Worm (Caenorhabditis elegans): ENCODE results near the gene K01A2.4.

Gene K01A2.4

ce11 chrII:307154-307553 lies at the start of gene K01A2.4:
Gene K01A2.4 (plus strand): TSS chrII:307454.
- TF ChIP-seq nhr-23 (tag; optimal IDR thresholded peaks at IDR 0.05) = no peak
- no peak for TF ChIP-seq nhr-12 (tag; optimal IDR thresholded peaks at IDR 0.05)
- no peak for TF ChIP-seq fkh-10 (GFP tag; optimal IDR thresholded peaks at IDR 0.05)
- TF ChIP-seq tbx-2 (tag; optimal IDR thresholded peaks at IDR 0.05) = no peak
- TF ChIP-seq ceh-16 (tag; optimal IDR thresholded peaks at IDR 0.05) = no peak
- no peak for TF ChIP-seq hmg-11 (tag; optimal IDR thresholded peaks at IDR 0.05)
- TF ChIP-seq ztf-4 (tag; optimal IDR thresholded peaks at IDR 0.05) = no peak
- no peak for TF ChIP-seq fkh-2 (tag; optimal IDR thresholded peaks at IDR 0.05)
- no peak for TF ChIP-seq pha-4 (tag; optimal IDR thresholded peaks at IDR 0.05)
- no peak for TF ChIP-seq egl-5 (tag; optimal IDR thresholded peaks at IDR 0.05)
- no peak for TF ChIP-seq nfya-1 (tag; optimal IDR thresholded peaks at IDR 0.05; ENCODE audit: insufficient read depth)
- TF ChIP-seq unc-39 (tag; optimal IDR thresholded peaks at IDR 0.05) = no peak
- no peak for TF ChIP-seq ztf-11 (tag; optimal IDR thresholded peaks at IDR 0.05)
- no peak for TF ChIP-seq daf-12 (tag; optimal IDR thresholded peaks at IDR 0.05)
- TF ChIP-seq elt-3 (tag; optimal IDR thresholded peaks at IDR 0.05) = no peak
- no peak for TF ChIP-seq lsy-12 (tag; optimal IDR thresholded peaks at IDR 0.05)
- no peak for TF ChIP-seq fos-1 (tag; optimal IDR thresholded peaks at IDR 0.05)
- TF ChIP-seq elt-2 (tag; optimal IDR thresholded peaks at IDR 0.05) = no peak

ce11 chrII:257519-257918 lies 49.7 kb upstream of the K01A2.4 start, which contains the start of gene cat-2:
Gene cat-2 (plus strand): TSS chrII:257819.
- TF ChIP-seq lin-39 (tag; optimal IDR thresholded peaks at IDR 0.05) (peak; percentile 29), ceh-16 (tag; optimal IDR thresholded peaks at IDR 0.05) (no peak)

- no peak for TF ChIP-seq lsy-12 (tag; optimal IDR thresholded peaks at IDR 0.05)
- TF ChIP-seq R02D3.7 (tag; optimal IDR thresholded peaks at IDR 0.05) = no peak
- no peak for TF ChIP-seq nhr-25 (tag; optimal IDR thresholded peaks at IDR 0.05)
- TF ChIP-seq snpc-4 (tag; optimal IDR thresholded peaks at IDR 0.05) = no peak
- no peak for TF ChIP-seq elt-2 (tag; optimal IDR thresholded peaks at IDR 0.05)
- TF ChIP-seq mml-1 (tag; optimal IDR thresholded peaks at IDR 0.05) = no peak
- no peak for TF ChIP-seq skn-1 (tag; optimal IDR thresholded peaks at IDR 0.05)
- TF ChIP-seq fos-1 (tag; optimal IDR thresholded peaks at IDR 0.05) = no peak
- TF ChIP-seq tbx-2 (tag; optimal IDR thresholded peaks at IDR 0.05) = no peak
- TF ChIP-seq nhr-237 (tag; optimal IDR thresholded peaks at IDR 0.05) = no peak
- TF ChIP-seq ZK546.5 (tag; optimal IDR thresholded peaks at IDR 0.05) = no peak
- no peak for TF ChIP-seq nhr-67 (tag; optimal IDR thresholded peaks at IDR 0.05)
- no peak for TF ChIP-seq egl-27 (tag; optimal IDR thresholded peaks at IDR 0.05)
- TF ChIP-seq fkh-2 (tag; optimal IDR thresholded peaks at IDR 0.05) = no peak
- TF ChIP-seq elt-1 (tag; optimal IDR thresholded peaks at IDR 0.05) = no peak
These were observed 43.7 kb upstream of the K01A2.4 start, which contains the start of gene scc-2 for ce11 chrII:263563-263962. Gene scc-2 (minus strand): TSS chrII:263663.

- TF ChIP-seq nfya-1 (tag; optimal IDR thresholded peaks at IDR 0.05; ENCODE audit: insufficient read depth) = no peak
- TF ChIP-seq sea-2 (GFP tag; optimal IDR thresholded peaks at IDR 0.05) = no peak
- TF ChIP-seq fkh-10 (GFP tag; optimal IDR thresholded peaks at IDR 0.05) = no peak
- no peak for TF ChIP-seq elt-1 (tag; optimal IDR thresholded peaks at IDR 0.05)
- TF ChIP-seq snpc-4 (tag; optimal IDR thresholded peaks at IDR 0.05) = no peak
- no peak for TF ChIP-seq R02D3.7 (tag; optimal IDR thresholded peaks at IDR 0.05)
- TF ChIP-seq nhr-43 (tag; optimal IDR thresholded peaks at IDR 0.05; ENCODE audit: poor library complexity, severe bottlenecking) = no peak
- no peak for TF ChIP-seq lin-15B (tag; optimal IDR thresholded peaks at IDR 0.05)
- no peak for TF ChIP-seq pha-4 (tag; optimal IDR thresholded peaks at IDR 0.05)
- TF ChIP-seq ceh-82 (tag; optimal IDR thresholded peaks at IDR 0.05) = no peak
- TF ChIP-seq elt-2 (tag; optimal IDR thresholded peaks at IDR 0.05) = no peak
- TF ChIP-seq daf-12 (tag; optimal IDR thresholded peaks at IDR 0.05) = no peak
- TF ChIP-seq tbx-2 (tag; optimal IDR thresholded peaks at IDR 0.05) = no peak
- TF ChIP-seq ZK546.5 (tag; optimal IDR thresholded peaks at IDR 0.05) = no peak
- TF ChIP-seq ceh-16 (tag; optimal IDR thresholded peaks at IDR 0.05) = no peak
- no peak for TF ChIP-seq egl-5 (tag; optimal IDR thresholded peaks at IDR 0.05)
- no peak for TF ChIP-seq ama-1 (optimal IDR thresholded peaks at IDR 0.05)
- no peak for TF ChIP-seq nhr-23 (tag; optimal IDR thresholded peaks at IDR 0.05)
These were observed 43.2 kb upstream of the K01A2.4 start, which contains the start of gene B0432.14 for ce11 chrII:264053-264452. Gene B0432.14 (plus strand): TSS chrII:264353.

- TF ChIP-seq lin-15B (tag; optimal IDR thresholded peaks at IDR 0.05) = no peak
- no peak for TF ChIP-seq ceh-9 (tag; optimal IDR thresholded peaks at IDR 0.05)
- TF ChIP-seq ztf-11 (tag; optimal IDR thresholded peaks at IDR 0.05) = no peak
- no peak for TF ChIP-seq unc-39 (tag; optimal IDR thresholded peaks at IDR 0.05)
- TF ChIP-seq lin-39 (tag; optimal IDR thresholded peaks at IDR 0.05) = no peak
- TF ChIP-seq skn-1 (tag; optimal IDR thresholded peaks at IDR 0.05) = no peak
- no peak for TF ChIP-seq egl-5 (tag; optimal IDR thresholded peaks at IDR 0.05)
- no peak for TF ChIP-seq elt-1 (tag; optimal IDR thresholded peaks at IDR 0.05)
- TF ChIP-seq pha-4 (tag; optimal IDR thresholded peaks at IDR 0.05) = no peak
- no peak for TF ChIP-seq snpc-4 (tag; optimal IDR thresholded peaks at IDR 0.05)
- no peak for TF ChIP-seq hmg-11 (tag; optimal IDR thresholded peaks at IDR 0.05)
- TF ChIP-seq unc-62 (GFP tag; optimal IDR thresholded peaks at IDR 0.05) = no peak
- TF ChIP-seq nhr-67 (tag; optimal IDR thresholded peaks at IDR 0.05) = no peak
- no peak for TF ChIP-seq nhr-12 (tag; optimal IDR thresholded peaks at IDR 0.05)
- no peak for TF ChIP-seq nhr-43 (tag; optimal IDR thresholded peaks at IDR 0.05; ENCODE audit: poor library complexity, severe bottlenecking)
- TF ChIP-seq ceh-28 (tag; optimal IDR thresholded peaks at IDR 0.05) = no peak
- TF ChIP-seq nhr-23 (tag; optimal IDR thresholded peaks at IDR 0.05) = no peak
These were observed 33.4 kb upstream of the K01A2.4 start, which contains the start of gene B0432.7 for ce11 chrII:273872-274271. Gene B0432.7 (minus strand): TSS chrII:273972.

All from whole organism, L3 larva.